Worm (Caenorhabditis elegans): ENCODE results near the gene F28C6.10.

F28C6.10 gene

ce11 chrII:8606549-8606948 is 1.2 kb upstream of the F28C6.10 start, which contains the start of gene F28C6.8:
TSS of gene F28C6.8 (plus strand) at chrII:8606849.
- TF ChIP-seq mep-1 (tag; optimal IDR thresholded peaks at IDR 0.05) (no peak), lin-29 (GFP tag; IDR thresholded peaks at IDR 0.05) (no peak), ceh-32 (tag; optimal IDR thresholded peaks at IDR 0.05; ENCODE audit: poor library complexity) (no peak), nhr-25 (tag; optimal IDR thresholded peaks at IDR 0.05; ENCODE audit: borderline replicate concordance, insufficient read depth) (no peak), F37D6.2 (tag; optimal IDR thresholded peaks at IDR 0.05) (no peak), R02D3.7 (tag; optimal IDR thresholded peaks at IDR 0.05) (no peak), nhr-28 (tag; optimal IDR thresholded peaks at IDR 0.05) (no peak), pha-4 (GFP tag; IDR thresholded peaks at IDR 0.05) (no peak), pha-4 (tag; optimal IDR thresholded peaks at IDR 0.05) (no peak), spr-1 (tag; optimal IDR thresholded peaks at IDR 0.05) (no peak), ZK337.2 (GFP tag; IDR thresholded peaks at IDR 0.05) (no peak)

ce11 chrII:8610085-8610484 is 2.3 kb downstream of the F28C6.10 start, which contains the start of gene F28C6.9:
TSS of gene F28C6.9 (minus strand) at chrII:8610185.
- TF ChIP-seq lin-13 (GFP tag; optimal IDR thresholded peaks at IDR 0.05): no peak

- TF ChIP-seq madf-9 (GFP tag; conservative IDR thresholded peaks at IDR 0.05) (no peak), nhr-237 (tag; optimal IDR thresholded peaks at IDR 0.05) (no peak), pha-4 (GFP tag; IDR thresholded peaks at IDR 0.05) (no peak), pha-4 (tag; optimal IDR thresholded peaks at IDR 0.05) (no peak), ctbp-1 (GFP tag; IDR thresholded peaks at IDR 0.05) (no peak), arid-1 (GFP tag; conservative IDR thresholded peaks at IDR 0.05) (no peak), Y48G9A.11 (GFP tag; IDR thresholded peaks at IDR 0.05) (no peak), nhr-10 (tag; optimal IDR thresholded peaks at IDR 0.05) (no peak), gei-8 (GFP tag; optimal IDR thresholded peaks at IDR 0.05) (no peak), madf-5 (GFP tag; IDR thresholded peaks at IDR 0.05) (no peak), ceh-28 (tag; optimal IDR thresholded peaks at IDR 0.05) (no peak)
Measured at ce11 chrII:8610585-8610984, 2.8 kb downstream of the F28C6.10 start.

ce11 chrII:8611330-8611729 is 3.6 kb downstream of the F28C6.10 start:
- TF ChIP-seq nhr-10 (tag; optimal IDR thresholded peaks at IDR 0.05): no peak
- TF ChIP-seq nhr-25 (tag; optimal IDR thresholded peaks at IDR 0.05; ENCODE audit: borderline replicate concordance, insufficient read depth): no peak
- no peak for TF ChIP-seq arid-1 (GFP tag; conservative IDR thresholded peaks at IDR 0.05)

- TF ChIP-seq skn-1 (tag; optimal IDR thresholded peaks at IDR 0.05): no peak
- no peak for TF ChIP-seq Y5F2A.4 (GFP tag; optimal IDR thresholded peaks at IDR 0.05)
- no peak for TF ChIP-seq zag-1 (tag; optimal IDR thresholded peaks at IDR 0.05)
- TF ChIP-seq zfp-3 (GFP tag; conservative IDR thresholded peaks at IDR 0.05): no peak
- TF ChIP-seq mxl-3 (GFP tag; optimal IDR thresholded peaks at IDR 0.05): no peak
- no peak for TF ChIP-seq hif-1 (tag; optimal IDR thresholded peaks at IDR 0.05)
Measured at ce11 chrII:8612470-8612869, 4.7 kb downstream of the F28C6.10 start, which contains the start of gene T22C8.1. TSS of gene T22C8.1 (plus strand) at chrII:8612770.

ce11 chrII:8616155-8616554 is 8.4 kb downstream of the F28C6.10 start:
- TF ChIP-seq unc-62 (GFP tag; optimal IDR thresholded peaks at IDR 0.05 in 1 of 2) (peak in 1 of 2 experiments; percentile 91), unc-62 (tag; optimal IDR thresholded peaks at IDR 0.05) (no peak), ceh-20 (GFP tag; IDR thresholded peaks at IDR 0.05) (no peak)

- no peak for TF ChIP-seq rbr-2 (tag; optimal IDR thresholded peaks at IDR 0.05)
- no peak for TF ChIP-seq nhr-111 (GFP tag; optimal IDR thresholded peaks at IDR 0.05)
- no peak for TF ChIP-seq fkh-10 (GFP tag; optimal IDR thresholded peaks at IDR 0.05)
- TF ChIP-seq unc-130 (GFP tag; optimal IDR thresholded peaks at IDR 0.05): no peak
- TF ChIP-seq snpc-1.2 (GFP tag; IDR thresholded peaks at IDR 0.05): no peak
- TF ChIP-seq lir-3 (tag; optimal IDR thresholded peaks at IDR 0.05): no peak
- no peak for TF ChIP-seq dve-1 (tag; optimal IDR thresholded peaks at IDR 0.05; ENCODE audit: insufficient read depth)
- no peak for TF ChIP-seq dmd-8 (GFP tag; IDR thresholded peaks at IDR 0.05)
- TF ChIP-seq duxl-1 (tag; optimal IDR thresholded peaks at IDR 0.05; ENCODE audit: poor library complexity): no peak
Measured at ce11 chrII:8617516-8617915, 9.8 kb downstream of the F28C6.10 start, which contains the start of gene chhy-1. TSS of gene chhy-1 (minus strand) at chrII:8617616.
